Worm (Caenorhabditis elegans) whole organism, mixed stage, embryonic: ENCODE measurements around the gene F13H8.11.

ENCODE experiments used
- blmp-1 ChIP-seq: fragments of 150-350 bp; optimal IDR thresholded peaks from 2 replicates; lab custom pipeline; 2014; ENCODE audit warnings: missing biosample characterization, missing genetic modification characterization
- ces-1 ChIP-seq: fragments of 150-350 bp; optimal IDR thresholded peaks from 2 replicates; lab custom pipeline; 2014; ENCODE audit warnings: missing biosample characterization, missing genetic modification reagents, missing genetic modification characterization
- elt-1 ChIP-seq: sonication (generic microtip); optimal IDR thresholded peaks from 2 replicates; lab custom pipeline; 2017; ENCODE audit warnings: missing genetic modification characterization, mild to moderate bottlenecking, missing compliant biosample characterization, antibody characterized with exemption, moderate library complexity, borderline replicate concordance; ENCODE audit not compliant: insufficient read depth
- ham-2 ChIP-seq: fragments of 200-800 bp; sonication (Bioruptor generic); optimal IDR thresholded peaks from 2 replicates; lab custom pipeline; 2018; ENCODE audit warnings: mild to moderate bottlenecking, missing genetic modification characterization, missing compliant biosample characterization
- hlh-1 ChIP-seq: fragments of 150-350 bp; optimal IDR thresholded peaks from 2 replicates; lab custom pipeline; 2014; ENCODE audit warnings: missing biosample characterization, missing genetic modification reagents, missing genetic modification characterization
- lin-13 ChIP-seq: fragments of 150-350 bp; optimal IDR thresholded peaks from 2 replicates; lab custom pipeline; 2014; ENCODE audit warnings: missing biosample characterization, missing genetic modification characterization
- pha-4 ChIP-seq: fragments of 150-350 bp; optimal IDR thresholded peaks from 2 replicates; lab custom pipeline; 2018; ENCODE audit warnings: missing biosample characterization, missing genetic modification reagents, missing genetic modification characterization
- unc-39 ChIP-seq: fragments of 150-350 bp; optimal IDR thresholded peaks from 2 replicates; lab custom pipeline; 2014; ENCODE audit warnings: missing biosample characterization, missing genetic modification characterization
- unc-62 ChIP-seq: fragments of 150-350 bp; optimal IDR thresholded peaks from 2 replicates; lab custom pipeline; 2014; ENCODE audit warnings: missing biosample characterization, missing genetic modification reagents, missing genetic modification characterization
- ztf-11 ChIP-seq: fragments of 150-350 bp; optimal IDR thresholded peaks from 2 replicates; lab custom pipeline; 2014; ENCODE audit warnings: missing biosample characterization, missing genetic modification characterization

DNA sequence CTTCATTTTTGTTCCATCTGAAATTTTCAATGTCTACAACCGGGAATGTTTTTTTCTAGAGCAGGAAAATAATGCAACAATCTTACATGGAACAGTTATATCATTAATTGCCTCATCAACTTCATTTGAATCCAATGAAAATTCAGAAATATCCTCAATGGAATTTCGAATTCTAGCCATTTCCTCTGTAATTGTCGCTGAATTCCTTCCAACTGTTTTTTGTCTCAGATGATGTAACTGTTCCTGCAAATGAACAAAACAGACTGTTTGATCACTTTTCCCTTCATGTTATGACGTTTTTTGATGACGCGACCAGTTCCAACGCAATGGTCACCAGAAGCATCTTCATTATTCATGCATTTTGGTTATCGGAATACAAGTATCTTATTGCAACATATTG lies 38.4 kb downstream of the F13H8.11 start:
- no peak for TF ChIP-seq elt-1 (tag; lab: Kevin White, UChicago)
- TF ChIP-seq unc-62 = no peak
- no peak for TF ChIP-seq hlh-1 (tag; lab: Kevin White, UChicago)
- no peak for TF ChIP-seq ces-1 (GFP tag; lab: Kevin White, UChicago)
- no peak for TF ChIP-seq ztf-11 (tag; lab: Kevin White, UChicago)
- TF ChIP-seq lin-13 = no peak
- no peak for TF ChIP-seq pha-4
- TF ChIP-seq unc-39 (tag; lab: Kevin White, UChicago) = no peak
- no peak for TF ChIP-seq blmp-1 (tag; lab: Kevin White, UChicago)
- no peak for TF ChIP-seq ham-2 (GFP tag; lab: Kevin White, UChicago)
